Worm (Caenorhabditis elegans): ENCODE results near the gene F32D1.8.

DNA sequence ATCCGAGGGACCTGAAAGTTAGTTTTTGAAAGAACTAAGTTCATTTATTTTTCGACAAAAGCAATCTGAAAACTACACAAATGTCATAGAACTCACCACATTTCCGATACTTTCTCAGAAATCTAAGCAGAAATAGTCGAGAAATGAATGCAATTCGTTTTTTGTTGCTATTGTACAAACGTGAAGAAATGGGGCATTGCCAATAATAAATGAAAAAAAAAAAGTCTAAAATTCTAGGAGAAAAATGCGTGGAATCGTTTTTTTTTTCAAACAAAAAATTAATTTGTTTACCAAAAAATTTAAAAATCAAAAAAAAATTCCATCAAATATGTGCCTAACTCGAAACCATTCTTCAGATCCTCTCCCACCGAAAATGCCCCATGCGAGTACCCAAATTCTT, 34.2 kb upstream of the F32D1.8 start, which contains the start of gene Y47D7A.17:
- no peak for TF ChIP-seq dao-5 (tag; optimal IDR thresholded peaks at IDR 0.05)
- no peak for TF ChIP-seq him-1 (tag; optimal IDR thresholded peaks at IDR 0.05)
- no peak for TF ChIP-seq W03F9.2 (tag; optimal IDR thresholded peaks at IDR 0.05)

All from whole organism, L4/young adult.